Fruit fly (Drosophila melanogaster) whole organism, embryonic: ENCODE measurements around the gene Syn1.

Experiments
- CG1024 ChIP-seq: fragments of 200-800 bp; sonication (Bioruptor generic); IDR thresholded peaks from 2 replicates; pipeline ENCODE4 v1.3.6; 2022; ENCODE audit warnings: missing biosample characterization, missing genetic modification characterization
- CG10321 ChIP-seq: fragments of 200-800 bp; sonication (Bioruptor generic); IDR thresholded peaks from 2 replicates; pipeline ENCODE4 v1.3.6; 2022; ENCODE audit warnings: missing biosample characterization, missing genetic modification characterization
- CG11247 ChIP-seq: fragments of 200-800 bp; sonication (Bioruptor generic); IDR thresholded peaks from 2 replicates; pipeline ENCODE4 v1.3.6; 2022; ENCODE audit warnings: missing biosample characterization, missing genetic modification characterization
- CG1233 ChIP-seq: fragments of 200-800 bp; sonication (Bioruptor generic); optimal IDR thresholded peaks from 4 replicates; lab custom pipeline; 2018; ENCODE audit warnings: missing biosample characterization, mild to moderate bottlenecking, missing genetic modification characterization
- CG15011 ChIP-seq: fragments of 200-800 bp; sonication (Bioruptor generic); optimal IDR thresholded peaks from 3 replicates; lab custom pipeline; 2018; ENCODE audit warnings: missing biosample characterization, mild to moderate bottlenecking, missing genetic modification characterization
- CG18262 ChIP-seq: fragments of 200-800 bp; optimal IDR thresholded peaks from 3 replicates; lab custom pipeline; 2019; ENCODE audit warnings: missing biosample characterization, mild to moderate bottlenecking, missing genetic modification characterization, moderate library complexity
- CG31224 ChIP-seq: fragments of 200-800 bp; sonication (Bioruptor generic); IDR thresholded peaks from 2 replicates; pipeline ENCODE4 v1.3.6; 2022; ENCODE audit warnings: missing biosample characterization, missing genetic modification characterization
- CG31388 ChIP-seq: fragments of 200-800 bp; sonication (Bioruptor generic); optimal IDR thresholded peaks from 2 replicates; lab custom pipeline; 2016; ENCODE audit warnings: missing biosample characterization, missing genetic modification characterization
- CG3838 ChIP-seq: fragments of 200-800 bp; sonication (Bioruptor generic); optimal IDR thresholded peaks from 3 replicates; lab custom pipeline; 2016; ENCODE audit warnings: missing biosample characterization, missing genetic modification characterization
- CG42726 ChIP-seq: fragments of 200-800 bp; sonication (Bioruptor generic); IDR thresholded peaks from 2 replicates; pipeline ENCODE4 v1.3.6; 2022; ENCODE audit warnings: missing biosample characterization, missing genetic modification characterization; ENCODE audit not compliant: partially characterized antibody
- CG4820 ChIP-seq: fragments of 200-800 bp; sonication (Bioruptor generic); optimal IDR thresholded peaks from 3 replicates; lab custom pipeline; 2016; ENCODE audit warnings: missing biosample characterization, missing genetic modification characterization
- CG6765 ChIP-seq: fragments of 200-800 bp; sonication (Bioruptor generic); optimal IDR thresholded peaks from 3 replicates; lab custom pipeline; 2017; ENCODE audit warnings: missing biosample characterization, mild to moderate bottlenecking, missing genetic modification characterization
- CG7372 ChIP-seq: fragments of 200-800 bp; sonication (Bioruptor generic); IDR thresholded peaks from 2 replicates; pipeline ENCODE4 v1.3.6; 2022; ENCODE audit warnings: missing biosample characterization, missing genetic modification characterization
- CG7556 ChIP-seq: fragments of 200-800 bp; sonication (Bioruptor generic); optimal IDR thresholded peaks from 2 replicates; lab custom pipeline; 2017; ENCODE audit warnings: missing biosample characterization, mild to moderate bottlenecking, missing genetic modification characterization
- Camta ChIP-seq: fragments of 200-800 bp; sonication (Bioruptor generic); optimal IDR thresholded peaks from 2 replicates; lab custom pipeline; 2016; ENCODE audit warnings: missing biosample characterization, missing genetic modification characterization
- D19A ChIP-seq: fragments of 200-800 bp; optimal IDR thresholded peaks from 3 replicates; lab custom pipeline; 2019; ENCODE audit warnings: missing biosample characterization, mild to moderate bottlenecking, missing genetic modification characterization, moderate library complexity
- Dip3 ChIP-seq: fragments of 200-800 bp; sonication (Bioruptor generic); optimal IDR thresholded peaks from 3 replicates; lab custom pipeline; 2016; ENCODE audit warnings: missing biosample characterization, missing genetic modification characterization
- Dll ChIP-seq: fragments of 200-800 bp; sonication (Bioruptor generic); IDR thresholded peaks from 4 replicates; pipeline ENCODE4 v1.3.6; 2022; ENCODE audit warnings: missing biosample characterization, missing genetic modification characterization; ENCODE audit not compliant: partially characterized antibody
- Ets65A ChIP-seq: fragments of 200-800 bp; sonication (Bioruptor generic); peaks from one replicate; lab custom pipeline; 2016; ENCODE audit warnings: missing biosample characterization, missing genetic modification characterization
- Fer3 ChIP-seq: fragments of 200-800 bp; sonication (Bioruptor generic); optimal IDR thresholded peaks from 2 replicates; lab custom pipeline; 2018; ENCODE audit warnings: missing biosample characterization, mild to moderate bottlenecking, missing genetic modification characterization, moderate library complexity
- HLHmδ ChIP-seq: fragments of 200-800 bp; sonication (Bioruptor generic); optimal IDR thresholded peaks from 2 replicates; lab custom pipeline; 2018; ENCODE audit warnings: missing biosample characterization, mild to moderate bottlenecking, missing genetic modification characterization, moderate library complexity
- Lpt ChIP-seq: fragments of >200 bp; optimal IDR thresholded peaks from 2 replicates; lab custom pipeline; 2018; ENCODE audit warnings: missing biosample characterization, missing genetic modification characterization
- Myb ChIP-seq: fragments of 200-800 bp; sonication (Bioruptor generic); optimal IDR thresholded peaks from 2 replicates; lab custom pipeline; 2016; ENCODE audit warnings: missing biosample characterization, missing genetic modification characterization
- Optix ChIP-seq: fragments of 200-800 bp; sonication (Bioruptor generic); IDR thresholded peaks from 3 replicates; pipeline ENCODE4 v1.3.6; 2022; ENCODE audit warnings: missing biosample characterization, missing genetic modification characterization
- amos ChIP-seq: fragments of 200-800 bp; sonication (Bioruptor generic); IDR thresholded peaks from 2 replicates; pipeline ENCODE4 v1.3.6; 2022; ENCODE audit warnings: missing biosample characterization, missing genetic modification characterization; ENCODE audit not compliant: partially characterized antibody
- chinmo ChIP-seq: fragments of 200-800 bp; sonication (Bioruptor generic); IDR thresholded peaks from 4 replicates; pipeline ENCODE4 v1.3.6; 2022; ENCODE audit warnings: missing biosample characterization, missing genetic modification characterization; ENCODE audit not compliant: partially characterized antibody
- crol ChIP-seq: fragments of 200-800 bp; sonication (Bioruptor generic); IDR thresholded peaks from 2 replicates; pipeline ENCODE4 v1.3.6; 2022; ENCODE audit warnings: missing biosample characterization, missing genetic modification characterization
- ewg ChIP-seq: fragments of 200-800 bp; sonication (Bioruptor generic); optimal IDR thresholded peaks from 3 replicates; lab custom pipeline; 2017; ENCODE audit warnings: mild to moderate bottlenecking, missing biosample characterization, missing genetic modification reagents, missing genetic modification characterization
- eyg ChIP-seq: fragments of 200-800 bp; sonication (Bioruptor generic); optimal IDR thresholded peaks from 3 replicates; lab custom pipeline; 2016; ENCODE audit warnings: missing biosample characterization, missing genetic modification characterization
- insv ChIP-seq, 2 experiments: fragments of 200-800 bp; sonication (Bioruptor generic); optimal IDR thresholded peaks; 3 replicates each; lab custom pipeline; 2016 to 2018; ENCODE audit warnings: missing biosample characterization in 2 of 2, missing genetic modification characterization in 2 of 2
- lab ChIP-seq: fragments of 200-800 bp; sonication (Bioruptor generic); optimal IDR thresholded peaks from 3 replicates; lab custom pipeline; 2017; ENCODE audit warnings: missing biosample characterization, missing genetic modification characterization, mild to moderate bottlenecking, moderate library complexity, missing genetic modification reagents
- org-1 ChIP-seq: fragments of 200-800 bp; sonication (Bioruptor generic); optimal IDR thresholded peaks from 2 replicates; lab custom pipeline; 2017; ENCODE audit warnings: missing biosample characterization, missing genetic modification characterization
- pb ChIP-seq: fragments of 200-800 bp; sonication (Bioruptor generic); optimal IDR thresholded peaks from 3 replicates; lab custom pipeline; 2016; ENCODE audit warnings: missing biosample characterization, missing genetic modification characterization
- prd ChIP-seq, 3 experiments: fragments of >200 bp in 2 of 3; fragments of 200-800 bp in 1 of 3; sonication (Bioruptor generic) in 1 of 3; optimal IDR thresholded peaks in 2 of 3; IDR thresholded peaks in 1 of 3; 2 replicates in 2 of 3; 3 replicates in 1 of 3; pipeline versions ENCODE4 v1.3.6 to Lab custom; 2017 to 2022; ENCODE audit warnings: missing biosample characterization in 1 of 3, missing genetic modification characterization in 1 of 3
- seq ChIP-seq: fragments of 200-800 bp; sonication (Bioruptor generic); IDR thresholded peaks from 2 replicates; pipeline ENCODE4 v1.3.6; 2022; ENCODE audit warnings: missing biosample characterization, missing genetic modification characterization
- sisA ChIP-seq: fragments of 200-800 bp; sonication (Bioruptor generic); IDR thresholded peaks from 2 replicates; pipeline ENCODE4 v1.3.6; 2022; ENCODE audit warnings: missing biosample characterization, missing genetic modification characterization
- sug ChIP-seq: fragments of 200-800 bp; optimal IDR thresholded peaks from 2 replicates; lab custom pipeline; 2019; ENCODE audit warnings: missing biosample characterization, mild to moderate bottlenecking, missing genetic modification characterization, moderate library complexity
- toy ChIP-seq: fragments of 200-800 bp; sonication (Bioruptor generic); IDR thresholded peaks from 2 replicates; pipeline ENCODE4 v1.3.6; 2022; ENCODE audit warnings: missing biosample characterization, missing genetic modification characterization
- zf30C ChIP-seq: fragments of 200-800 bp; sonication (Bioruptor generic); optimal IDR thresholded peaks from 3 replicates; lab custom pipeline; 2018; ENCODE audit warnings: missing biosample characterization, mild to moderate bottlenecking, missing genetic modification characterization
- zfh1 ChIP-seq: fragments of 200-800 bp; sonication (Bioruptor generic); IDR thresholded peaks from 3 replicates; pipeline ENCODE4 v1.3.6; 2022; ENCODE audit warnings: missing biosample characterization, missing genetic modification characterization

Syn1 gene

DNA sequence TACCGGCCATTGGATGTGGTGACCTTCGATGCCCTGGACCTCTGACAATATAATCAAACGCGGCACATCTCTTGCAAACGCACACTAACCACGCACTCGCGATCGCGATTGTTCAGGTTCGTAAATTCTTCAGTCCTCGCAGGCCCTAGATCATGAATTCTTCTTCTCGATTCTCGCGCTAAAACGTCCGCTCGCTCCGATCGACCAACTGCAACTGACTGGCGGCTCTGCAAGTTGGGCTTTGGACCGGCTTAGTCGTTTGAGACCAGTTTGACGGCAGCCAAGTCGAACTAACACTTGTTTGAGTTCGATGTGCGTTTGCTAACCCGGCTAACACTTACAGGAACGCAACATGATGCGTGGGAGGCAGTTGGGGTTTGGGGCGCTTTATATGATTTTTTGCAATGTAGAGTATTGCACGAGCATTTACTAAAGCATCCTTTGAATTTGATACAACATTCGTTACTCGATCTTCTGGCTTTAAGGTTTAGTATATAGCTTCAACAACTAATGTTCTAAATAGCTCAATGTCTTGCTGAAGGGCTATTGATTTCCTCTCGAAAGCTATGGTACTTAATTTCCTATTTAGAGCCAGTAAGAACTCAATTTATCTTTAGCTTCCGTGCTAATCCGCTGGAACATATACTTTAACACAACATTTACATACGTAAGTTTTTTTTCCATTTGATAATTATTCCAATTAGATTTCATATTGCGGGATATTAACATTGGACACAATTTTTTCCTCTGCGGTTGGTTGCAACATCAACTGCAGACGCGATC is 64.0 kb downstream of the Syn1 start, which contains the start of gene CG32447 (continued):
- no peak for TF ChIP-seq CG15011 (GFP tag; lab: Kevin White, UChicago)
- TF ChIP-seq Dll (GFP tag; lab: Robert Waterston, UW): no peak
- no peak for TF ChIP-seq pb (GFP tag; lab: Kevin White, UChicago)
- TF ChIP-seq CG18262 (tag; lab: Kevin White, UChicago): no peak
- no peak for TF ChIP-seq Myb (GFP tag; lab: Kevin White, UChicago)
- no peak for TF ChIP-seq zf30C (GFP tag; lab: Kevin White, UChicago)
- TF ChIP-seq Dip3 (GFP tag; lab: Kevin White, UChicago): no peak
- 0 out of 2 replicates have a peak, but pooled peaks have one; percentile 14 for TF ChIP-seq amos
- no peak for TF ChIP-seq prd (optimal IDR thresholded peaks at IDR 0.05; lab: Kevin White, UChicago)
- no peak for TF ChIP-seq prd (GFP tag; IDR thresholded peaks at IDR 0.05; lab: Robert Waterston, UW)
- no peak for TF ChIP-seq Camta (GFP tag; lab: Kevin White, UChicago)
- TF ChIP-seq chinmo (GFP tag; lab: Robert Waterston, UW): 0 out of 4 replicates have a peak, but pooled peaks have one; percentile 55
- no peak for TF ChIP-seq CG10321
- peak; percentile 16 for TF ChIP-seq CG4820
- TF ChIP-seq zfh1 (GFP tag; lab: Robert Waterston, UW): 0 out of 3 replicates have a peak, but pooled peaks have one; percentile 17
- no peak for TF ChIP-seq CG7556 (GFP tag; lab: Kevin White, UChicago)
- TF ChIP-seq CG3838 (GFP tag; lab: Kevin White, UChicago): no peak
- 0 out of 2 replicates have a peak, but pooled peaks have one; percentile 13 for TF ChIP-seq CG42726 (GFP tag; lab: Robert Waterston, UW)
- TF ChIP-seq org-1 (GFP tag; lab: Kevin White, UChicago): no peak
- TF ChIP-seq ewg: no peak
- TF ChIP-seq CG7372 (GFP tag; lab: Robert Waterston, UW): no peak
- TF ChIP-seq HLHmδ (GFP tag; lab: Kevin White, UChicago): peak; percentile 17
- TF ChIP-seq seq (GFP tag; lab: Robert Waterston, UW): no peak
- no peak for TF ChIP-seq sug
- TF ChIP-seq CG6765 (GFP tag; lab: Kevin White, UChicago): no peak
- no peak for TF ChIP-seq CG1233
- TF ChIP-seq Fer3 (tag; lab: Kevin White, UChicago): no peak
- TF ChIP-seq sisA (GFP tag; lab: Robert Waterston, UW): no peak
- TF ChIP-seq Lpt (GFP tag; lab: Kevin White, UChicago): no peak
- TF ChIP-seq eyg: no peak
- TF ChIP-seq CG1024: 0 out of 2 replicates have a peak, but pooled peaks have one; percentile 26
- TF ChIP-seq, all 482 proteins: peak for 13

DNA sequence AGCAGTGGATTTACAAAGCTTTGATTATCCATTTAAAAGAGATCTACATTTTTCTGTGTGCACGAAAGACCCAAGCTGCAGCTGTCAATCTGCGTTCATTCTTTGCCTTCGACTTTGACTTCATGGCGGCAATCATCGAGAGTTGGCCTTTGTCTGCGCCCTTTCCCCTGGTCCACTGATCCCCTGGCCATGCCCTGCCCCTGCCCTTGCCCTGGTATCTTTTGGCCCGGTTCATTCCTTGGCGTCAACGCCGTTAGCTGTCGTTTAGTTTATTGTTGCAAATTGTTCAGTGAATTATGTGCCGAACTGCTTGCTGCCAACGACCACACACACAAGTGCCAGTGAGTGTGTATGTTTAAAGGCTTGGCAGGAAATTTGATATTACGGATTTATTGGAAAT is 69.4 kb downstream of the Syn1 start:
- TF ChIP-seq lab: no peak
- peak; percentile 61 for TF ChIP-seq crol (GFP tag; lab: Robert Waterston, UW)

DNA sequence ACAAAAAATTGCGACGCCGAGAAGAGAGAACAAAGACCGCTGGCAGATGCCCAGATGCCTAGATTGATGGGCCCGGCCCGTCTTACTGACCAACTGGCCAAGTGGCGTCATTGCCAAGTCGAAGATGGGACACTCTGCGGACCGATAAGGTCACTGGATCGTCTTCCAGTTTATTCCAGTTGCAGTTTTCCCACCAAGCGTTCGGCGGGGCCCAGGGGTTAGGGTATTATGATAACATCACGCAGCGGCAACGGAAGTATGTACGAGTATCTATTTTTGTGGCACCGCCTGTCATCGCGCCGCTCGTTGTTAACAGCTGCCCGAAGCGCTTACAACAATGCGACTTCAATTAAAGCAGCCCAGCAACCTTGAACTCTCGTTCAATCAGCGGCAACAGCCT is 70.3 kb downstream of the Syn1 start:
- TF ChIP-seq Optix (GFP tag; lab: Robert Waterston, UW) (no peak), D19A (tag; lab: Kevin White, UChicago) (peak; percentile 59), CG31224 (no peak), Ets65A (GFP tag; lab: Kevin White, UChicago) (peak; percentile 59), toy (GFP tag; lab: Robert Waterston, UW) (no peak), CG31388 (GFP tag; lab: Kevin White, UChicago) (no peak), CG11247 (GFP tag; lab: Robert Waterston, UW) (no peak), insv (GFP tag; optimal IDR thresholded peaks at IDR 0.05; lab: Kevin White, UChicago) (no peak)
